Worm (Caenorhabditis elegans) whole organism, early embryonic: ENCODE measurements around the gene clec-252.

Source experiments
- ama-1 ChIP-seq: fragments of 150-350 bp; optimal IDR thresholded peaks from 2 replicates; lab custom pipeline; 2014
- hmg-4 ChIP-seq: fragments of 200-800 bp; sonication (Bioruptor generic); optimal IDR thresholded peaks from 2 replicates; lab custom pipeline; 2018; ENCODE audit warnings: mild to moderate bottlenecking, missing genetic modification characterization, missing compliant biosample characterization
- pes-1 ChIP-seq: fragments of 200-800 bp; sonication (Bioruptor generic); IDR thresholded peaks from 2 replicates; pipeline ENCODE4 v1.3.6; 2022; ENCODE audit warnings: missing genetic modification reagents, missing genetic modification characterization, missing compliant biosample characterization
- scrt-1 ChIP-seq: fragments of 200-800 bp; sonication (Bioruptor generic); IDR thresholded peaks from 2 replicates; pipeline ENCODE4 v1.3.6; 2022; ENCODE audit warnings: missing genetic modification characterization, missing compliant biosample characterization
- tbx-11 ChIP-seq: fragments of 200-800 bp; sonication (Bioruptor generic); IDR thresholded peaks from 2 replicates; pipeline ENCODE4 v1.3.6; 2022; ENCODE audit warnings: missing genetic modification characterization, missing compliant biosample characterization
- tbx-37 ChIP-seq: fragments of 200-800 bp; sonication (Bioruptor generic); conservative IDR thresholded peaks from 2 replicates; pipeline ENCODE4 v1.3.6; 2022; ENCODE audit warnings: missing genetic modification reagents, missing genetic modification characterization, missing compliant biosample characterization
- tra-4 ChIP-seq: sonication (generic microtip); optimal IDR thresholded peaks from 2 replicates; lab custom pipeline; 2017; ENCODE audit warnings: missing genetic modification characterization, missing compliant biosample characterization

DNA sequence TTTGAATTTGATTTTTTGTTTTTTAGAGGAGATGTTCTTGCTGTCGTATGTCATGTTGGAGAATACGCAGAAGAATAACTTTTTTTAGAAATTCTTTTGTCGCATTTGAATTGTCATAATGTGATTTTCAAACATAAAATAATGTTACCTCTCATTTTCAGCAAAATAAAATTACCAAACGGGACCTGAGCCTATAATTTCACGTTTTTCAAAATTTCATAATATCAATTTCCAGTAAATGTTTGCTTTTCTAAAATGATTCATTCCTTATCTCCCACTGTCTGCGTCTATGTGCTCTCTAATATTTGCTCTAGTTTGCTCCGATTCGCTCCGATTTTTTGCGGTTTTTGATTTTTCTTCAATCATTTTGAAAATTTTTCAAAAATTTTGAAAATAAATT, 42.0 kb upstream of the clec-252 start, which contains the start of gene nhr-231:
- no peak for TF ChIP-seq ama-1 (lab: Kevin White, UChicago)
- no peak for TF ChIP-seq tbx-37 (GFP tag; lab: Robert Waterston, UW)
- TF ChIP-seq hmg-4 (GFP tag; lab: Kevin White, UChicago) = no peak
- no peak for TF ChIP-seq tra-4 (tag; lab: Kevin White, UChicago)
- no peak for TF ChIP-seq tbx-11 (GFP tag; lab: Robert Waterston, UW)
- no peak for TF ChIP-seq scrt-1 (GFP tag; lab: Robert Waterston, UW)
- no peak for TF ChIP-seq pes-1 (GFP tag; lab: Robert Waterston, UW)
